Worm (Caenorhabditis elegans) whole organism, early embryonic: ENCODE measurements around the gene twk-39.

Experiments used
- B0310.2 ChIP-seq: sonication (generic microtip); optimal IDR thresholded peaks from 2 replicates; lab custom pipeline; 2016; ENCODE audit warnings: mild to moderate bottlenecking, missing genetic modification characterization, missing compliant biosample characterization
- ama-1 ChIP-seq: fragments of 150-350 bp; optimal IDR thresholded peaks from 2 replicates; lab custom pipeline; 2014
- ceh-13 ChIP-seq: fragments of 200-800 bp; sonication (Bioruptor generic); optimal IDR thresholded peaks from 2 replicates; lab custom pipeline; 2018; ENCODE audit warnings: mild to moderate bottlenecking, missing genetic modification characterization, missing compliant biosample characterization
- flt-1 ChIP-seq: fragments of 200-800 bp; sonication (Bioruptor generic); IDR thresholded peaks from 2 replicates; pipeline ENCODE4 v1.3.6; 2022; ENCODE audit warnings: missing genetic modification characterization, missing compliant biosample characterization
- hnd-1 ChIP-seq: sonication (generic microtip); optimal IDR thresholded peaks from 2 replicates; lab custom pipeline; 2016; ENCODE audit warnings: missing genetic modification characterization, missing compliant biosample characterization
- sea-1 ChIP-seq: fragments of 200-800 bp; sonication (Bioruptor generic); conservative IDR thresholded peaks from 2 replicates; pipeline ENCODE4 v1.3.6; 2022; ENCODE audit warnings: missing genetic modification characterization, missing compliant biosample characterization

DNA sequence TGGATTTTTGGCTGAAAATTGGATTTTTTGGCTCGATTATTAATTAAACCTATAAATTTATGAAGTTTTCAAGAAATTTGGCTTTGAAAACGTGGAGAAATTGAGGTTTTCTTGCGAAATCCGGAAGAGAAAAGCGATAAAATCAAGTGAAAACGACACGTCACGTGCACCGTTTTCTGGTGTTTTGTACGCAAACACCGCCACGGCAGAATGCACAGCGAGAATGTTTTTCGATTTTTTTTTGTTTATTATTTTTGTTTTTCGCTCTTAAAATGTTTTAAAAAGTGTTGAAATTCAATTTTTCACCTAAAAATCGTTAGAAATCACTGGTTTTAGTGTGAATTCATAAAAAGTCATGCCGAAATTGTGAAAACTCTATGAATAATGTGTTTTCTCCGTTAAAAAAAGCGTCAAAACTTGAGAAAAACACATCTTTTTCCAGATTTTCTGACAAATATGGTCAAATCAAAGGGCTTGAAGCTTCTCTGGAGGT is 21.0 kb upstream of the twk-39 start, which contains the start of gene immp-1:
- TF ChIP-seq sea-1 (GFP tag; lab: Robert Waterston, UW) (no peak), ama-1 (no peak), hnd-1 (tag; lab: Kevin White, UChicago) (no peak), ceh-13 (GFP tag; lab: Kevin White, UChicago) (no peak), B0310.2 (tag; lab: Kevin White, UChicago) (no peak), flt-1 (no peak)
